Worm (Caenorhabditis elegans) whole organism, early embryonic: ENCODE results near the gene cyp-13A5.

Experiments
- F13C5.2 ChIP-seq: sonication (generic microtip); optimal IDR thresholded peaks from 2 replicates; lab custom pipeline; 2017; ENCODE audit warnings: mild to moderate bottlenecking, missing genetic modification characterization, inconsistent platforms, missing compliant biosample characterization
- ama-1 ChIP-seq: fragments of 150-350 bp; optimal IDR thresholded peaks from 2 replicates; lab custom pipeline; 2014

DNA sequence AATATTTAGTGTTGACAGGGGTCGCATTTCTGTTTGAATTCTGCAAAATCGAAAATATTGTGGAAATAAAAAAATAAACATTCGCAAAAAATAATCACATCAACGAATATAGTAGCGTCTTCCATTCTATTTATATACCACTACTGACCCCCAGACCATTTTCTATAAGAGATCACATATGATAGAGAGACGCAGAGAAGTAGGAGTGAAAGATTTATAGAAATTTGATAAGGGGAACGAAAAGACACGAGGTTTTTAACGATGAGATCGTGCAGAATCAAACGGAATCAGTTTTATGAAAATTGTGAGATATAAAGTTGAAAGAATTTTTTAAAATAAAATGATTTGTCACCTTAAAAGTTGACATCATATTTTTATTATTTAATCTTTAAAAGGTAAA is 47.9 kb downstream of the cyp-13A5 start:
- TF ChIP-seq ama-1 (lab: Kevin White, UChicago): no peak
- no peak for TF ChIP-seq F13C5.2
